Worm (Caenorhabditis elegans) whole organism, late embryonic: ENCODE measurements around the gene fbxb-104.

ENCODE experiments used
- K09A11.1 ChIP-seq: sonication (generic microtip); optimal IDR thresholded peaks from 2 replicates; lab custom pipeline; 2017; ENCODE audit warnings: antibody characterized with exemption, mild to moderate bottlenecking, missing genetic modification characterization, missing compliant biosample characterization; ENCODE audit not compliant: insufficient read depth
- T23F11.4 ChIP-seq: fragments of 200-800 bp; sonication (Bioruptor generic); optimal IDR thresholded peaks from 2 replicates; lab custom pipeline; 2018; ENCODE audit warnings: mild to moderate bottlenecking, missing genetic modification characterization, missing compliant biosample characterization
- ahr-1 ChIP-seq: sonication (generic microtip); optimal IDR thresholded peaks from 2 replicates; lab custom pipeline; 2016; ENCODE audit warnings: missing genetic modification characterization, missing compliant biosample characterization
- ama-1 ChIP-seq: fragments of 150-350 bp; optimal IDR thresholded peaks from 2 replicates; lab custom pipeline; 2014
- ceh-14 ChIP-seq: sonication (generic microtip); optimal IDR thresholded peaks from 2 replicates; lab custom pipeline; 2016; ENCODE audit warnings: missing genotype, missing genetic modification characterization, missing compliant biosample characterization
- ceh-19 ChIP-seq: fragments of 200-800 bp; sonication (Bioruptor generic); optimal IDR thresholded peaks from 2 replicates; lab custom pipeline; 2018; ENCODE audit warnings: mild to moderate bottlenecking, missing genetic modification characterization, missing compliant biosample characterization
- ceh-30 ChIP-seq: fragments of 150-350 bp; optimal IDR thresholded peaks from 2 replicates; lab custom pipeline; 2014; ENCODE audit warnings: missing biosample characterization, missing genetic modification characterization
- ceh-31 ChIP-seq: sonication (generic microtip); optimal IDR thresholded peaks from 2 replicates; lab custom pipeline; 2016; ENCODE audit warnings: missing genetic modification characterization, missing compliant biosample characterization
- ceh-48 ChIP-seq: sonication (generic microtip); optimal IDR thresholded peaks from 2 replicates; lab custom pipeline; 2016; ENCODE audit warnings: missing genetic modification characterization, inconsistent platforms, missing compliant biosample characterization
- ceh-9 ChIP-seq: sonication (generic microtip); optimal IDR thresholded peaks from 2 replicates; lab custom pipeline; 2016; ENCODE audit warnings: mild to moderate bottlenecking, missing genetic modification characterization, inconsistent platforms, missing compliant biosample characterization
- che-1 ChIP-seq: sonication (generic microtip); optimal IDR thresholded peaks from 2 replicates; lab custom pipeline; 2016; ENCODE audit warnings: mild to moderate bottlenecking, missing genetic modification characterization, missing compliant biosample characterization
- dmd-4 ChIP-seq: sonication (generic microtip); optimal IDR thresholded peaks from 2 replicates; lab custom pipeline; 2016; ENCODE audit warnings: borderline replicate concordance, missing genetic modification characterization, missing compliant biosample characterization
- elt-2 ChIP-seq: sonication (generic microtip); optimal IDR thresholded peaks from 2 replicates; lab custom pipeline; 2016; ENCODE audit warnings: missing genetic modification reagents, missing genetic modification characterization, missing compliant biosample characterization
- elt-4 ChIP-seq: sonication (generic microtip); optimal IDR thresholded peaks from 2 replicates; lab custom pipeline; 2016; ENCODE audit warnings: missing genetic modification characterization, missing compliant biosample characterization
- ets-4 ChIP-seq: sonication (generic microtip); optimal IDR thresholded peaks from 2 replicates; lab custom pipeline; 2016; ENCODE audit warnings: missing genetic modification characterization, missing compliant biosample characterization
- eyg-1 ChIP-seq: sonication (generic microtip); optimal IDR thresholded peaks from 2 replicates; lab custom pipeline; 2016; ENCODE audit warnings: missing genotype, missing genetic modification characterization, missing compliant biosample characterization
- fax-1 ChIP-seq: sonication (generic microtip); optimal IDR thresholded peaks from 2 replicates; lab custom pipeline; 2016; ENCODE audit warnings: missing genotype, missing genetic modification characterization, missing compliant biosample characterization
- gmeb-2 ChIP-seq: sonication (generic microtip); optimal IDR thresholded peaks from 2 replicates; lab custom pipeline; 2016; ENCODE audit warnings: missing genetic modification characterization, inconsistent platforms, missing compliant biosample characterization
- hlh-30 ChIP-seq: sonication (generic microtip); optimal IDR thresholded peaks from 2 replicates; lab custom pipeline; 2017; ENCODE audit warnings: antibody characterized with exemption, missing genetic modification characterization, missing compliant biosample characterization; ENCODE audit not compliant: insufficient read depth
- madf-2 ChIP-seq: sonication (generic microtip); optimal IDR thresholded peaks from 2 replicates; lab custom pipeline; 2017; ENCODE audit warnings: missing genetic modification characterization, missing compliant biosample characterization
- mec-3 ChIP-seq: sonication (generic microtip); optimal IDR thresholded peaks from 2 replicates; lab custom pipeline; 2016; ENCODE audit warnings: borderline replicate concordance, missing genetic modification characterization, missing compliant biosample characterization
- nfya-1 ChIP-seq: sonication (generic microtip); optimal IDR thresholded peaks from 2 replicates; lab custom pipeline; 2017; ENCODE audit warnings: missing genetic modification characterization, mild to moderate bottlenecking, missing compliant biosample characterization, antibody characterized with exemption, moderate library complexity
- nhr-11 ChIP-seq: fragments of 150-350 bp; optimal IDR thresholded peaks from 2 replicates; lab custom pipeline; 2014; ENCODE audit warnings: missing biosample characterization, missing genetic modification characterization
- nhr-232 ChIP-seq: sonication (generic microtip); optimal IDR thresholded peaks from 2 replicates; lab custom pipeline; 2016; ENCODE audit warnings: missing genetic modification characterization, missing compliant biosample characterization
- odd-2 ChIP-seq: sonication (generic microtip); optimal IDR thresholded peaks from 2 replicates; lab custom pipeline; 2017; ENCODE audit warnings: antibody characterized with exemption, mild to moderate bottlenecking, missing genetic modification characterization, missing compliant biosample characterization
- pag-3 ChIP-seq: sonication (generic microtip); optimal IDR thresholded peaks from 2 replicates; lab custom pipeline; 2016; ENCODE audit warnings: missing compliant biosample characterization, missing genetic modification characterization, borderline replicate concordance
- pax-1 ChIP-seq: fragments of 150-350 bp; optimal IDR thresholded peaks from 2 replicates; lab custom pipeline; 2014; ENCODE audit warnings: missing biosample characterization, missing genetic modification characterization
- pqm-1 ChIP-seq: sonication (generic microtip); optimal IDR thresholded peaks from 2 replicates; lab custom pipeline; 2016; ENCODE audit warnings: missing genetic modification characterization, missing compliant biosample characterization
- ref-2 ChIP-seq: sonication (generic microtip); optimal IDR thresholded peaks from 2 replicates; lab custom pipeline; 2016; ENCODE audit warnings: missing genetic modification characterization, missing compliant biosample characterization
- rnt-1 ChIP-seq: sonication (generic microtip); optimal IDR thresholded peaks from 2 replicates; lab custom pipeline; 2016; ENCODE audit warnings: missing genetic modification characterization, missing compliant biosample characterization
- sox-4 ChIP-seq: sonication (generic microtip); optimal IDR thresholded peaks from 2 replicates; lab custom pipeline; 2017; ENCODE audit warnings: mild to moderate bottlenecking, missing genetic modification characterization, inconsistent platforms, missing compliant biosample characterization
- tbx-2 ChIP-seq: sonication (generic microtip); optimal IDR thresholded peaks from 2 replicates; lab custom pipeline; 2016; ENCODE audit warnings: missing genetic modification characterization, missing compliant biosample characterization
- tbx-7 ChIP-seq: sonication (generic microtip); optimal IDR thresholded peaks from 2 replicates; lab custom pipeline; 2016; ENCODE audit warnings: missing genotype, missing genetic modification characterization, missing compliant biosample characterization
- unc-3 ChIP-seq, 2 experiments: fragments of 200-800 bp in 1 of 2; sonication (Bioruptor generic) in 1 of 2; sonication (generic microtip) in 1 of 2; conservative IDR thresholded peaks in 1 of 2; optimal IDR thresholded peaks in 1 of 2; 2 replicates each; pipeline versions ENCODE4 v1.3.6 to Lab custom; 2016 to 2022; ENCODE audit warnings: missing compliant biosample characterization in 2 of 2, missing genetic modification characterization in 2 of 2, missing genetic modification reagents in 1 of 2
- unc-42 ChIP-seq: sonication (generic microtip); optimal IDR thresholded peaks from 2 replicates; lab custom pipeline; 2016; ENCODE audit warnings: missing genotype, missing genetic modification characterization, missing compliant biosample characterization
- unc-55 ChIP-seq: sonication (generic microtip); optimal IDR thresholded peaks from 2 replicates; lab custom pipeline; 2017; ENCODE audit warnings: missing biosample characterization, missing genetic modification reagents, missing genetic modification characterization
- unc-86 ChIP-seq: sonication (generic microtip); optimal IDR thresholded peaks from 2 replicates; lab custom pipeline; 2016; ENCODE audit warnings: missing genetic modification characterization, missing compliant biosample characterization

Gene fbxb-104

ce11 chrII:3436412-3436811 lies 40.7 kb downstream of the fbxb-104 start, which contains the start of gene skpo-2:
Gene skpo-2 (minus strand): TSS chrII:3436512.
- TF ChIP-seq unc-3 (GFP tag; conservative IDR thresholded peaks at IDR 0.05; lab: Robert Waterston, UW) (no peak), unc-3 (tag; optimal IDR thresholded peaks at IDR 0.05; lab: Kevin White, UChicago) (no peak), nhr-232 (no peak), elt-2 (no peak), pax-1 (tag; lab: Kevin White, UChicago) (no peak), ceh-30 (tag; lab: Kevin White, UChicago) (no peak), tbx-7 (no peak), madf-2 (no peak), ahr-1 (tag; lab: Kevin White, UChicago) (no peak), elt-4 (no peak), gmeb-2 (no peak), eyg-1 (tag; lab: Kevin White, UChicago) (no peak), T23F11.4 (GFP tag; lab: Kevin White, UChicago) (no peak), ceh-31 (tag; lab: Kevin White, UChicago) (no peak)

ce11 chrII:3434893-3435503 lies 42.1 kb downstream of the fbxb-104 start:
- TF ChIP-seq ets-4 (tag; lab: Kevin White, UChicago) (no peak), elt-4 (no peak), unc-55 (GFP tag; lab: Kevin White, UChicago) (no peak), unc-42 (tag; lab: Kevin White, UChicago) (no peak), che-1 (no peak), ceh-9 (tag; lab: Kevin White, UChicago) (no peak), mec-3 (tag; lab: Kevin White, UChicago) (no peak), pag-3 (tag; lab: Kevin White, UChicago) (no peak), nhr-11 (tag; lab: Kevin White, UChicago) (no peak), pax-1 (tag; lab: Kevin White, UChicago) (no peak)

ce11 chrII:3429400-3429799 lies 47.7 kb downstream of the fbxb-104 start, which contains the start of gene C16C8.18:
Gene C16C8.18 (plus strand): TSS chrII:3429700.
- no peak for TF ChIP-seq mec-3 (tag; lab: Kevin White, UChicago)
- TF ChIP-seq tbx-7 = no peak
- no peak for TF ChIP-seq nfya-1

- TF ChIP-seq ceh-19 (peak; percentile 49), ref-2 (no peak), rnt-1 (tag; lab: Kevin White, UChicago) (no peak), pqm-1 (tag; lab: Kevin White, UChicago) (no peak), fax-1 (tag; lab: Kevin White, UChicago) (no peak), dmd-4 (no peak), nhr-11 (tag; lab: Kevin White, UChicago) (no peak), odd-2 (tag; lab: Kevin White, UChicago) (no peak), nfya-1 (peak; percentile 8), K09A11.1 (tag; lab: Kevin White, UChicago) (no peak), ceh-14 (tag; lab: Kevin White, UChicago) (no peak), sox-4 (tag; lab: Kevin White, UChicago) (peak; percentile 17), unc-3 (GFP tag; conservative IDR thresholded peaks at IDR 0.05; lab: Robert Waterston, UW) (no peak), unc-3 (tag; optimal IDR thresholded peaks at IDR 0.05; lab: Kevin White, UChicago) (peak; percentile 11), elt-2 (no peak), ceh-48 (tag; lab: Kevin White, UChicago) (peak; percentile 85), tbx-2 (tag; lab: Kevin White, UChicago) (no peak), ama-1 (lab: Kevin White, UChicago) (no peak), unc-86 (tag; lab: Kevin White, UChicago) (no peak), hlh-30 (tag; lab: Kevin White, UChicago) (peak; percentile 28), che-1 (no peak)
- TF ChIP-seq, all 69 proteins: peak for 6
Observed at ce11 chrII:3428158-3428704, 48.8 kb downstream of the fbxb-104 start.
